Worm (Caenorhabditis elegans) whole organism, L4 larva: Measurements from ENCODE around the gene F11C7.6.

Source experiments
- F10B5.3 ChIP-seq: sonication (generic microtip); optimal IDR thresholded peaks from 2 replicates; lab custom pipeline; 2016; ENCODE audit warnings: mild to moderate bottlenecking, missing genetic modification characterization, missing compliant biosample characterization
- F37D6.2 ChIP-seq: sonication (generic microtip); optimal IDR thresholded peaks from 2 replicates; lab custom pipeline; 2016; ENCODE audit warnings: mild to moderate bottlenecking, missing genetic modification characterization, missing compliant biosample characterization
- F44E2.7 ChIP-seq: fragments of 200-800 bp; sonication (Bioruptor generic); IDR thresholded peaks from 2 replicates; pipeline ENCODE4 v2.1.2; 2022; ENCODE audit warnings: missing genetic modification characterization, missing compliant biosample characterization
- F49E8.2 ChIP-seq: sonication (generic microtip); optimal IDR thresholded peaks from 2 replicates; lab custom pipeline; 2016; ENCODE audit warnings: missing compliant biosample characterization, mild to moderate bottlenecking, missing genetic modification characterization, borderline replicate concordance
- R02D3.7 ChIP-seq: fragments of 150-350 bp; sonication (generic microtip); optimal IDR thresholded peaks from 3 replicates; lab custom pipeline; 2014; ENCODE audit warnings: missing biosample characterization, missing genetic modification characterization
- T26A8.4 ChIP-seq: fragments of 200-800 bp; sonication (Bioruptor generic); IDR thresholded peaks from 2 replicates; pipeline ENCODE4 v1.3.6; 2022; ENCODE audit warnings: missing genetic modification characterization, missing compliant biosample characterization
- Y105C5A.15 ChIP-seq: fragments of 200-800 bp; sonication (Bioruptor generic); IDR thresholded peaks from 2 replicates; pipeline ENCODE4 v1.3.6; 2022; ENCODE audit warnings: missing genetic modification characterization, missing compliant biosample characterization
- ZK546.5 ChIP-seq, 2 experiments: sonication (generic microtip); optimal IDR thresholded peaks; 2 replicates each; lab custom pipeline; 2017; ENCODE audit warnings: missing biosample characterization in 2 of 2, missing genetic modification characterization in 2 of 2
- ceh-28 ChIP-seq: fragments of 150-350 bp; optimal IDR thresholded peaks from 2 replicates; lab custom pipeline; 2014; ENCODE audit warnings: missing biosample characterization, missing genetic modification reagents, missing genetic modification characterization
- ceh-82 ChIP-seq: sonication (generic microtip); optimal IDR thresholded peaks from 2 replicates; lab custom pipeline; 2017; ENCODE audit warnings: missing biosample characterization, missing genetic modification characterization
- ces-1 ChIP-seq: fragments of 150-350 bp; sonication (generic microtip); optimal IDR thresholded peaks from 4 replicates; lab custom pipeline; 2014; ENCODE audit warnings: missing biosample characterization, missing genetic modification reagents, missing genetic modification characterization
- ctbp-1 ChIP-seq: fragments of 200-800 bp; sonication (Bioruptor generic); IDR thresholded peaks from 2 replicates; pipeline ENCODE4 v1.3.6; 2022; ENCODE audit warnings: missing genetic modification reagents, missing genetic modification characterization, missing compliant biosample characterization
- daf-19 ChIP-seq: fragments of 200-800 bp; sonication (Bioruptor generic); conservative IDR thresholded peaks from 2 replicates; pipeline ENCODE4 v1.3.6; 2022; ENCODE audit warnings: missing genetic modification characterization, missing compliant biosample characterization
- daf-8 ChIP-seq: fragments of 200-800 bp; sonication (Bioruptor generic); IDR thresholded peaks from 2 replicates; pipeline ENCODE4 v1.3.6; 2022; ENCODE audit warnings: missing genetic modification characterization, missing compliant biosample characterization
- dmd-6 ChIP-seq: fragments of 200-800 bp; sonication (Bioruptor generic); IDR thresholded peaks from 2 replicates; pipeline ENCODE4 v1.3.6; 2022; ENCODE audit warnings: missing genetic modification reagents, missing genetic modification characterization, missing compliant biosample characterization
- dmd-8 ChIP-seq: fragments of 200-800 bp; sonication (Bioruptor generic); IDR thresholded peaks from 2 replicates; pipeline ENCODE4 v1.3.6; 2022; ENCODE audit warnings: missing genetic modification characterization, missing compliant biosample characterization
- dmd-9 ChIP-seq: fragments of 200-800 bp; sonication (Bioruptor generic); IDR thresholded peaks from 2 replicates; pipeline ENCODE4 v1.3.6; 2022; ENCODE audit warnings: missing genetic modification reagents, missing genetic modification characterization, missing compliant biosample characterization
- dpl-1 ChIP-seq: fragments of 150-350 bp; optimal IDR thresholded peaks from 2 replicates; lab custom pipeline; 2014; ENCODE audit warnings: missing biosample characterization, missing genetic modification reagents, missing genetic modification characterization
- egl-27 ChIP-seq: sonication (generic microtip); optimal IDR thresholded peaks from 3 replicates; lab custom pipeline; 2017; ENCODE audit warnings: missing biosample characterization, missing genetic modification reagents, missing genetic modification characterization
- fkh-10 ChIP-seq: fragments of 150-350 bp; optimal IDR thresholded peaks from 2 replicates; lab custom pipeline; 2014; ENCODE audit warnings: missing biosample characterization, missing genetic modification reagents, missing genetic modification characterization
- fos-1 ChIP-seq: fragments of 150-350 bp; optimal IDR thresholded peaks from 2 replicates; lab custom pipeline; 2014; ENCODE audit warnings: missing biosample characterization, missing genetic modification characterization
- gei-8 ChIP-seq: fragments of 200-800 bp; sonication (Bioruptor generic); optimal IDR thresholded peaks from 2 replicates; lab custom pipeline; 2018; ENCODE audit warnings: mild to moderate bottlenecking, missing genetic modification characterization, missing compliant biosample characterization
- hlh-11 ChIP-seq: fragments of 200-800 bp; sonication (Bioruptor generic); optimal IDR thresholded peaks from 2 replicates; lab custom pipeline; 2018; ENCODE audit warnings: mild to moderate bottlenecking, missing genetic modification characterization, missing compliant biosample characterization
- hlh-30 ChIP-seq: sonication (generic microtip); optimal IDR thresholded peaks from 2 replicates; lab custom pipeline; 2017; ENCODE audit warnings: antibody characterized with exemption, mild to moderate bottlenecking, missing genetic modification characterization, missing compliant biosample characterization; ENCODE audit not compliant: insufficient read depth
- hmg-1.1 ChIP-seq: fragments of 200-800 bp; sonication (Bioruptor generic); IDR thresholded peaks from 2 replicates; pipeline ENCODE4 v1.3.6; 2022; ENCODE audit warnings: missing genetic modification reagents, missing genetic modification characterization, missing compliant biosample characterization
- lim-7 ChIP-seq: fragments of 200-800 bp; sonication (Bioruptor generic); IDR thresholded peaks from 2 replicates; pipeline ENCODE4 v1.3.6; 2022; ENCODE audit warnings: missing genetic modification characterization, missing compliant biosample characterization
- lin-13 ChIP-seq: fragments of 150-350 bp; optimal IDR thresholded peaks from 2 replicates; lab custom pipeline; 2014; ENCODE audit warnings: missing biosample characterization, missing genetic modification reagents, missing genetic modification characterization
- lin-15B ChIP-seq: fragments of 150-350 bp; sonication (generic microtip); optimal IDR thresholded peaks from 3 replicates; lab custom pipeline; 2014; ENCODE audit warnings: missing biosample characterization, missing genetic modification characterization
- lin-29 ChIP-seq: fragments of 200-800 bp; sonication (Bioruptor generic); IDR thresholded peaks from 2 replicates; pipeline ENCODE4 v1.3.6; 2022; ENCODE audit warnings: missing genetic modification reagents, missing genetic modification characterization, missing compliant biosample characterization
- lin-38 ChIP-seq: fragments of 200-800 bp; sonication (Bioruptor generic); IDR thresholded peaks from 2 replicates; pipeline ENCODE4 v1.3.6; 2022; ENCODE audit warnings: missing genetic modification reagents, missing genetic modification characterization, missing compliant biosample characterization
- lin-39 ChIP-seq: fragments of 150-350 bp; optimal IDR thresholded peaks from 2 replicates; lab custom pipeline; 2014; ENCODE audit warnings: missing biosample characterization, missing genetic modification reagents, missing genetic modification characterization
- lsy-2 ChIP-seq, 2 experiments: fragments of 150-350 bp in 1 of 2; sonication (generic microtip) in 1 of 2; optimal IDR thresholded peaks; 2 replicates each; lab custom pipeline; 2014 to 2017; ENCODE audit warnings: missing biosample characterization in 2 of 2, missing genetic modification characterization in 2 of 2
- mxl-2 ChIP-seq: fragments of 200-800 bp; sonication (Bioruptor generic); conservative IDR thresholded peaks from 2 replicates; pipeline ENCODE4 v1.3.6; 2022; ENCODE audit warnings: missing genetic modification reagents, missing genetic modification characterization, missing compliant biosample characterization
- mxl-3 ChIP-seq: fragments of 200-800 bp; sonication (Bioruptor generic); optimal IDR thresholded peaks from 2 replicates; lab custom pipeline; 2018; ENCODE audit warnings: mild to moderate bottlenecking, missing genetic modification characterization, missing compliant biosample characterization
- nhr-10 ChIP-seq: fragments of 150-350 bp; optimal IDR thresholded peaks from 2 replicates; lab custom pipeline; 2014; ENCODE audit warnings: missing biosample characterization, missing genetic modification characterization
- nhr-102 ChIP-seq: sonication (generic microtip); optimal IDR thresholded peaks from 2 replicates; lab custom pipeline; 2016; ENCODE audit warnings: mild to moderate bottlenecking, missing genetic modification characterization, moderate library complexity, missing compliant biosample characterization
- nhr-11 ChIP-seq: fragments of 150-350 bp; optimal IDR thresholded peaks from 2 replicates; lab custom pipeline; 2014; ENCODE audit warnings: missing biosample characterization, missing genetic modification characterization
- nhr-237 ChIP-seq: sonication (generic microtip); optimal IDR thresholded peaks from 2 replicates; lab custom pipeline; 2017; ENCODE audit warnings: missing biosample characterization, missing genetic modification characterization
- nhr-25 ChIP-seq: sonication (generic microtip); optimal IDR thresholded peaks from 2 replicates; lab custom pipeline; 2017; ENCODE audit warnings: missing genetic modification characterization, mild to moderate bottlenecking, missing compliant biosample characterization, antibody characterized with exemption, moderate library complexity, borderline replicate concordance; ENCODE audit not compliant: insufficient read depth
- nhr-28 ChIP-seq: fragments of 150-350 bp; optimal IDR thresholded peaks from 2 replicates; lab custom pipeline; 2014; ENCODE audit warnings: missing biosample characterization, missing genetic modification characterization
- nhr-6 ChIP-seq: fragments of 150-350 bp; optimal IDR thresholded peaks from 2 replicates; lab custom pipeline; 2014; ENCODE audit warnings: missing biosample characterization, missing genetic modification characterization
- php-3 ChIP-seq: fragments of 200-800 bp; sonication (Bioruptor generic); IDR thresholded peaks from 2 replicates; pipeline ENCODE4 v1.3.6; 2022; ENCODE audit warnings: missing genetic modification reagents, missing genetic modification characterization, missing compliant biosample characterization
- pqm-1 ChIP-seq: sonication (generic microtip); optimal IDR thresholded peaks from 2 replicates; lab custom pipeline; 2017; ENCODE audit warnings: missing biosample characterization, missing genetic modification characterization
- skn-1 ChIP-seq: fragments of 150-350 bp; optimal IDR thresholded peaks from 2 replicates; lab custom pipeline; 2014; ENCODE audit warnings: missing biosample characterization, missing genetic modification characterization
- snpc-4 ChIP-seq: fragments of 150-350 bp; optimal IDR thresholded peaks from 2 replicates; lab custom pipeline; 2014; ENCODE audit warnings: missing biosample characterization, missing genetic modification characterization
- spr-3 ChIP-seq: fragments of 200-800 bp; sonication (Bioruptor generic); optimal IDR thresholded peaks from 2 replicates; lab custom pipeline; 2018; ENCODE audit warnings: mild to moderate bottlenecking, missing genetic modification characterization, missing compliant biosample characterization
- unc-39 ChIP-seq: sonication (generic microtip); optimal IDR thresholded peaks from 2 replicates; lab custom pipeline; 2017; ENCODE audit warnings: missing biosample characterization, missing genetic modification characterization
- vab-7 ChIP-seq: fragments of 200-800 bp; sonication (Bioruptor generic); IDR thresholded peaks from 2 replicates; pipeline ENCODE4 v1.3.6; 2022; ENCODE audit warnings: missing genetic modification reagents, missing genetic modification characterization, missing compliant biosample characterization
- zag-1 ChIP-seq: fragments of 150-350 bp; optimal IDR thresholded peaks from 2 replicates; lab custom pipeline; 2014; ENCODE audit warnings: missing biosample characterization, missing genetic modification characterization
- zfp-3 ChIP-seq: fragments of 200-800 bp; sonication (Bioruptor generic); conservative IDR thresholded peaks from 2 replicates; pipeline ENCODE4 v1.3.6; 2022; ENCODE audit warnings: missing genetic modification reagents, missing genetic modification characterization, missing compliant biosample characterization
- ztf-11 ChIP-seq: fragments of 150-350 bp; optimal IDR thresholded peaks from 2 replicates; lab custom pipeline; 2014; ENCODE audit warnings: missing biosample characterization, missing genetic modification characterization

F11C7.6 gene

DNA sequence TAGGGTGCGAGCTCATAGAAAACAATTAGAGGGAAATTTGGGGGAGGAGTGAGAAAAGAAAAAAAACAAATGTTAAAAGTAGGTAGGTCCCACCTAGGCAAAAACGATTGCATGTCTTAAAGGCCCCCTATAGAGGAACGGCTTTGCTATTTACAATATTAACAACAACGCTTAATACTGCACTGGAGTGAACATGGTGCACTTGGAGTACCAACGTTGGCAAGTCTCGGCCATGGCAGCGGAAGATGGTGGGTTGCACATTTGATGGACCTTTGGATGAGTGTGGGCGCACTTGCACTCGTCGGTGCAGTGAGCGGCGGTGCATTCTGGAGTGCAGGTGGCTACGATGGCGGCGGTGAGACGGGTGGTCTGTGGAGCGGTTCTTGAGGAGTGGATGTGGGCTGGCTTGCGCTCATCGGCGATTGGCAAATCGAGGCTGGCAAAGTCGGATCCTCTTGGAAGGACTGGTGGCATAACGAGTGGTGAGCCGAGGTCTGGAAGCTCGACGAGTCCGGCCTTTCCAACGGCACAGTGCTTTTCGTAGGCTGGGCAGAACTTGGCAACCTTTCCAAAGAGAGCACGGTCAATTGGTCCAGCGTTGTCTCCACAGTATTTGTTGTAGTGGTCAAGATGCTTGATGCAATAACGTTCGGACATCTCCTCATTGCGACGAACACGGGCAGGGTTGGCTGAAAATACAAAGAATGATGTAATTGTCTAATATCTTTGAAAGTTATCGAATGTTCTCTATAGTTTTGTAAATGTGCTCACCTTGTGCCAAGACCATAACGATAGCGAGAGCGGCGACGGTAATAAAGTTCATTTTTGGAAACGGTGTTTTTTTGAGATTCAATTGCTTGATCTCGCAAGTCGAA, 19.5 kb downstream of the F11C7.6 start (continued):
- no peak for TF ChIP-seq pqm-1 (tag; lab: Kevin White, UChicago)
- TF ChIP-seq ces-1 (GFP tag; lab: Kevin White, UChicago): no peak
- TF ChIP-seq fos-1 (tag; lab: Kevin White, UChicago): no peak
- TF ChIP-seq hlh-11: no peak
- TF ChIP-seq ceh-82: no peak
- peak; percentile 76 for TF ChIP-seq T26A8.4 (GFP tag; lab: Robert Waterston, UW)
- no peak for TF ChIP-seq F44E2.7 (GFP tag; lab: Robert Waterston, UW)
- no peak for TF ChIP-seq ztf-11 (tag; lab: Kevin White, UChicago)
- no peak for TF ChIP-seq spr-3 (GFP tag; lab: Kevin White, UChicago)
- TF ChIP-seq nhr-11 (tag; lab: Kevin White, UChicago): no peak
- TF ChIP-seq nhr-6 (tag; lab: Kevin White, UChicago): peak; percentile 15
- no peak for TF ChIP-seq dmd-6
- no peak for TF ChIP-seq mxl-2
- TF ChIP-seq F10B5.3 (tag; lab: Kevin White, UChicago): no peak
- no peak for TF ChIP-seq unc-39 (tag; lab: Kevin White, UChicago)
- no peak for TF ChIP-seq nhr-10 (tag; lab: Kevin White, UChicago)
- peak; percentile 36; the same call in 1 of the 2 replicates for TF ChIP-seq ctbp-1 (GFP tag; lab: Robert Waterston, UW)
- no peak for TF ChIP-seq ZK546.5 (tag; optimal IDR thresholded peaks at IDR 0.05; lab: Kevin White, UChicago)
- no peak for TF ChIP-seq dmd-8 (GFP tag; lab: Robert Waterston, UW)
- TF ChIP-seq lin-29 (GFP tag; lab: Robert Waterston, UW): peak; percentile 21; the same call in 1 of the 2 replicates
- no peak for TF ChIP-seq F49E8.2 (tag; lab: Kevin White, UChicago)
- TF ChIP-seq daf-8 (GFP tag; lab: Robert Waterston, UW): no peak
- TF ChIP-seq zfp-3 (GFP tag; lab: Robert Waterston, UW): no peak
- no peak for TF ChIP-seq skn-1
- peak; percentile 43 for TF ChIP-seq nhr-102 (tag; lab: Kevin White, UChicago)
- TF ChIP-seq gei-8 (GFP tag; lab: Kevin White, UChicago): no peak
- no peak for TF ChIP-seq R02D3.7 (tag; lab: Kevin White, UChicago)
- no peak for TF ChIP-seq Y105C5A.15
- no peak for TF ChIP-seq egl-27 (tag; lab: Kevin White, UChicago)
- no peak for TF ChIP-seq lin-15B (tag; lab: Kevin White, UChicago)
- no peak for TF ChIP-seq F37D6.2
- TF ChIP-seq fkh-10 (GFP tag; lab: Kevin White, UChicago): no peak
- 0 out of 2 replicates have a peak, but pooled peaks have one; percentile 14 for TF ChIP-seq lin-38 (GFP tag; lab: Robert Waterston, UW)
- peak; percentile 28 for TF ChIP-seq nhr-237 (tag; lab: Kevin White, UChicago)
- TF ChIP-seq nhr-28: no peak
- TF ChIP-seq zag-1 (tag; lab: Kevin White, UChicago): no peak
- TF ChIP-seq php-3 (GFP tag; lab: Robert Waterston, UW): no peak
- TF ChIP-seq dmd-9 (GFP tag; lab: Robert Waterston, UW): no peak
- TF ChIP-seq lin-39: no peak
- peak in 1 of 2 experiments; percentile 30 for TF ChIP-seq lsy-2 (tag; optimal IDR thresholded peaks at IDR 0.05; lab: Kevin White, UChicago)
- TF ChIP-seq mxl-3: no peak
- TF ChIP-seq ceh-28 (tag; lab: Kevin White, UChicago): no peak
- TF ChIP-seq dpl-1 (GFP tag; lab: Kevin White, UChicago): no peak
- TF ChIP-seq vab-7 (GFP tag; lab: Robert Waterston, UW): no peak
- peak; percentile 6 for TF ChIP-seq nhr-25 (tag; lab: Kevin White, UChicago)
- TF ChIP-seq lim-7 (GFP tag; lab: Robert Waterston, UW): peak; percentile 24; the same call in 1 of the 2 replicates
- TF ChIP-seq snpc-4 (tag; lab: Kevin White, UChicago): no peak
- no peak for TF ChIP-seq lin-13 (GFP tag; lab: Kevin White, UChicago)
- TF ChIP-seq hmg-1.1 (GFP tag; lab: Robert Waterston, UW): no peak
- no peak for TF ChIP-seq daf-19 (GFP tag; lab: Robert Waterston, UW)
- peak; percentile 48 for TF ChIP-seq hlh-30
